Fruit fly (Drosophila melanogaster) whole organism, embryonic: ENCODE measurements around the gene CG44271.

Experiments used
- CG11398 ChIP-seq: fragments of 200-800 bp; sonication (Bioruptor generic); optimal IDR thresholded peaks from 2 replicates; lab custom pipeline; 2016; ENCODE audit warnings: missing biosample characterization, missing genetic modification characterization
- CG11560 ChIP-seq: fragments of 200-800 bp; sonication (Bioruptor generic); IDR thresholded peaks from 3 replicates; pipeline ENCODE4 v1.3.6; 2022; ENCODE audit warnings: missing biosample characterization, missing genetic modification characterization

DNA sequence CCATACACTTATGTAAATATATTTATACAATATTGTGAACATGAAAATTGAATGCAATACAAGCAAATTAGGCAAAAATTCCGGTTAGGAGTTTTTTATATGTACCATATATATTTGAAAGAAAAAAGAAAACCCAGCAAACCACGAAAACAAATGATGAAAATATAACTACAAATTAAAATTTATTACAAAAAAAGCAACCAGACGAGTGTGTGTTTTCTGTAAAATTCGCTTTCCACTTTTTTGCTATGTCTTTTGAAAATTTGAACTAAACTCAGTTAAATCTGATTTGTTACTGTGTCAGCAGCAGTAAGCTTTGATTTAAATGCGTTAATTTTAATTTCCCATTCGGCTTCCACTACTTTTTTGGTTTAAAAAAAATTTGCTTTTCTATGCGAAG, 15.1 kb downstream of the CG44271 start, which contains the start of gene TTLL3B:
- TF ChIP-seq CG11560 = no peak
- TF ChIP-seq CG11398 (GFP tag; lab: Kevin White, UChicago) = no peak
